Fruit fly (Drosophila melanogaster) whole organism, prepupa: ENCODE results near the gene raw.

ENCODE experiments used
- Blimp-1 ChIP-seq: fragments of 200-800 bp; sonication (Bioruptor generic); optimal IDR thresholded peaks from 3 replicates; lab custom pipeline; 2017; ENCODE audit warnings: missing biosample characterization, missing genetic modification characterization, mild to moderate bottlenecking, moderate library complexity, missing genetic modification reagents
- CG16779 ChIP-seq: fragments of 200-800 bp; sonication (Bioruptor generic); optimal IDR thresholded peaks from 3 replicates; lab custom pipeline; 2017; ENCODE audit warnings: missing biosample characterization, mild to moderate bottlenecking, missing genetic modification characterization
- CG4318 ChIP-seq: fragments of 200-800 bp; sonication (Bioruptor generic); optimal IDR thresholded peaks from 3 replicates; lab custom pipeline; 2017; ENCODE audit warnings: missing biosample characterization, mild to moderate bottlenecking, missing genetic modification characterization
- CG6792 ChIP-seq: fragments of 200-800 bp; sonication (Bioruptor generic); optimal IDR thresholded peaks from 3 replicates; lab custom pipeline; 2016; ENCODE audit warnings: missing biosample characterization, missing genetic modification characterization
- CG8319 ChIP-seq: fragments of 200-800 bp; sonication (Bioruptor generic); optimal IDR thresholded peaks from 3 replicates; lab custom pipeline; 2016; ENCODE audit warnings: missing biosample characterization, missing genetic modification characterization
- CG8632 ChIP-seq: fragments of 200-800 bp; sonication (Bioruptor generic); optimal IDR thresholded peaks from 3 replicates; lab custom pipeline; 2016; ENCODE audit warnings: missing biosample characterization, missing genetic modification characterization
- Hr39 ChIP-seq: fragments of 200-800 bp; sonication (Bioruptor generic); optimal IDR thresholded peaks from 2 replicates; lab custom pipeline; 2016; ENCODE audit warnings: missing biosample characterization, missing genetic modification characterization
- Hr4 ChIP-seq: fragments of 200-800 bp; sonication (Bioruptor generic); optimal IDR thresholded peaks from 3 replicates; lab custom pipeline; 2016; ENCODE audit warnings: missing biosample characterization, missing genetic modification characterization
- Smox ChIP-seq: fragments of 200-800 bp; sonication (Bioruptor generic); optimal IDR thresholded peaks from 3 replicates; lab custom pipeline; 2016; ENCODE audit warnings: missing biosample characterization, missing genetic modification characterization
- Sox102F ChIP-seq: fragments of 200-800 bp; sonication (Bioruptor generic); optimal IDR thresholded peaks from 2 replicates; lab custom pipeline; 2016; ENCODE audit warnings: missing biosample characterization, mild to moderate bottlenecking, missing genetic modification characterization
- dac ChIP-seq: fragments of 200-800 bp; sonication (Bioruptor generic); optimal IDR thresholded peaks from 2 replicates; lab custom pipeline; 2017; ENCODE audit warnings: missing biosample characterization, mild to moderate bottlenecking, missing genetic modification characterization
- pdm3 ChIP-seq: fragments of 200-800 bp; sonication (Bioruptor generic); optimal IDR thresholded peaks from 3 replicates; lab custom pipeline; 2016; ENCODE audit warnings: missing biosample characterization, missing genetic modification characterization
- topi ChIP-seq: fragments of 200-800 bp; sonication (Bioruptor generic); optimal IDR thresholded peaks from 3 replicates; lab custom pipeline; 2016; ENCODE audit warnings: missing biosample characterization, missing genetic modification characterization

DNA sequence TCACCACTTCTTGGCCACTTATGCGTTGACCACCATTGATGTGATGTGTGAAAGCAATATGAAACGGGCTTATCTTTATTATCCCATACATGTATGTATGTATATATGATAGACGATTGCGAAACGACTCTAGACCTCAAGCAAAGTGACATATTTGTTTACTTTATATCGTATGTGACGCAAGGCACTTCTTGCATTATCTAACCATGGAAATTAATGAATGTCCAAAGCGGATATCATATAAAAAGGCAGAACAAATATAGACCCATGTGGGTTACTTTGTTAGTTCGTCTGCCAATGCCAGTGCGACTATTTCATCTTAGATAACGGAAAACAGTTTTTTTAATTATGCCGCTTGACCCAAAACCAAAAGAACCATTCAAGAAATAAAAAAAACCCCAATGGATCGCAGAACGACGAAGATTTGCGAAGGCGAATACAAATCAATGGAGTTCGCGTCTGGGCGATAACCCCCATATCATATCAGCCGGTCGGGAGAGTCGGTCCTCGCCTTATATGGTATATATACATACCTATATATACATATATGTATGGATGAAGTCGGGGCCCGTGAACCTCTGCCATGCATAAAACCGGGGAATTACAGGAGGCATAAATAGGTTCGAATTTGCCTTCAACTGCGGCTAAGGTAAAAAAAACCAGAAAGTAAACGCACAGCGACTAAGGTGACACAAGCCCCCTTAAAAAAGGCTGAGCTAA lies 37.4 kb downstream of the raw start:
- TF ChIP-seq CG16779 (tag; lab: Kevin White, UChicago) (no peak), CG8319 (GFP tag; lab: Kevin White, UChicago) (no peak), Blimp-1 (GFP tag; lab: Kevin White, UChicago) (no peak), CG6792 (GFP tag; lab: Kevin White, UChicago) (no peak), Hr39 (GFP tag; lab: Kevin White, UChicago) (no peak), pdm3 (GFP tag; lab: Kevin White, UChicago) (no peak), CG4318 (GFP tag; lab: Kevin White, UChicago) (no peak), Hr4 (no peak), Sox102F (GFP tag; lab: Kevin White, UChicago) (no peak), dac (GFP tag; lab: Kevin White, UChicago) (no peak), Smox (no peak), CG8632 (GFP tag; lab: Kevin White, UChicago) (no peak), topi (no peak)
